Worm (Caenorhabditis elegans): Measurements from ENCODE around the gene clc-2.
A peak's percentile ranks its signal among the peaks of the same experiment; 100 is the strongest.

The clc-2 gene

ce11 chrX:7437949-7438348 is 6.7 kb downstream of the clc-2 start, which contains the start of gene C01C10.2:
TSS of gene C01C10.2 (minus strand) at chrX:7438118.
- TF ChIP-seq ces-1 (GFP tag; optimal IDR thresholded peaks at IDR 0.05) (peak; percentile 21), sem-2 (GFP tag; optimal IDR thresholded peaks at IDR 0.05) (no peak)

ce11 chrX:7440102-7440501 is 8.8 kb downstream of the clc-2 start:
- TF ChIP-seq elt-3 (tag; optimal IDR thresholded peaks at IDR 0.05) (no peak), sem-2 (GFP tag; optimal IDR thresholded peaks at IDR 0.05) (no peak), pha-4 (tag; optimal IDR thresholded peaks at IDR 0.05) (no peak), unc-120 (tag; optimal IDR thresholded peaks at IDR 0.05; ENCODE audit: poor library complexity, severe bottlenecking) (no peak), nhr-12 (tag; optimal IDR thresholded peaks at IDR 0.05) (no peak), flh-1 (GFP tag; optimal IDR thresholded peaks at IDR 0.05) (no peak), unc-39 (tag; optimal IDR thresholded peaks at IDR 0.05) (no peak), nhr-237 (tag; optimal IDR thresholded peaks at IDR 0.05) (no peak), nhr-2 (tag; optimal IDR thresholded peaks at IDR 0.05) (no peak), ham-2 (GFP tag; optimal IDR thresholded peaks at IDR 0.05) (no peak), ces-1 (GFP tag; optimal IDR thresholded peaks at IDR 0.05) (no peak), mls-2 (tag; optimal IDR thresholded peaks at IDR 0.05) (no peak), hlh-1 (tag; optimal IDR thresholded peaks at IDR 0.05) (no peak), elt-1 (tag; optimal IDR thresholded peaks at IDR 0.05; ENCODE audit: borderline replicate concordance, insufficient read depth) (no peak), blmp-1 (tag; optimal IDR thresholded peaks at IDR 0.05) (no peak), lin-32 (GFP tag; optimal IDR thresholded peaks at IDR 0.05) (no peak), zip-8 (tag; optimal IDR thresholded peaks at IDR 0.05) (no peak), tbx-8 (GFP tag; optimal IDR thresholded peaks at IDR 0.05) (no peak), unc-62 (GFP tag; optimal IDR thresholded peaks at IDR 0.05) (no peak)

- TF ChIP-seq M03D4.4 (tag; optimal IDR thresholded peaks at IDR 0.05), result no peak
- peak; percentile 13 for TF ChIP-seq mls-2 (tag; optimal IDR thresholded peaks at IDR 0.05)
- TF ChIP-seq hlh-1 (tag; optimal IDR thresholded peaks at IDR 0.05), result peak; percentile 50
- peak; percentile 0 for TF ChIP-seq unc-62 (GFP tag; optimal IDR thresholded peaks at IDR 0.05)
These were observed 11.2 kb downstream of the clc-2 start, which contains the start of gene acl-12 for ce11 chrX:7442477-7442876. TSS of gene acl-12 (minus strand) at chrX:7442577.

- TF ChIP-seq mep-1 (tag; optimal IDR thresholded peaks at IDR 0.05) (no peak), unc-120 (tag; optimal IDR thresholded peaks at IDR 0.05; ENCODE audit: poor library complexity, severe bottlenecking) (no peak), nhr-237 (tag; optimal IDR thresholded peaks at IDR 0.05) (no peak), sptf-1 (tag; optimal IDR thresholded peaks at IDR 0.05) (no peak), ceh-39 (tag; optimal IDR thresholded peaks at IDR 0.05) (no peak)
These were observed 14.5 kb downstream of the clc-2 start for ce11 chrX:7445734-7446133.

- no peak for TF ChIP-seq nhr-12 (tag; optimal IDR thresholded peaks at IDR 0.05)
- no peak for TF ChIP-seq cnd-1 (tag; optimal IDR thresholded peaks at IDR 0.05)
- TF ChIP-seq mls-2 (tag; optimal IDR thresholded peaks at IDR 0.05), result no peak
- no peak for TF ChIP-seq M03D4.4 (tag; optimal IDR thresholded peaks at IDR 0.05)
- no peak for TF ChIP-seq ceh-39 (tag; optimal IDR thresholded peaks at IDR 0.05)
- no peak for TF ChIP-seq nhr-2 (tag; optimal IDR thresholded peaks at IDR 0.05)
- no peak for TF ChIP-seq tbx-8 (GFP tag; optimal IDR thresholded peaks at IDR 0.05)
- TF ChIP-seq ztf-11 (tag; optimal IDR thresholded peaks at IDR 0.05), result no peak
- TF ChIP-seq nhr-28 (tag; optimal IDR thresholded peaks at IDR 0.05), result no peak
- TF ChIP-seq unc-39 (tag; optimal IDR thresholded peaks at IDR 0.05), result no peak
- no peak for TF ChIP-seq ham-2 (GFP tag; optimal IDR thresholded peaks at IDR 0.05)
- TF ChIP-seq zip-8 (tag; optimal IDR thresholded peaks at IDR 0.05), result no peak
- TF ChIP-seq mep-1 (tag; optimal IDR thresholded peaks at IDR 0.05), result no peak
- no peak for TF ChIP-seq pha-4 (tag; optimal IDR thresholded peaks at IDR 0.05)
- TF ChIP-seq lin-32 (GFP tag; optimal IDR thresholded peaks at IDR 0.05), result no peak
- TF ChIP-seq elt-3 (tag; optimal IDR thresholded peaks at IDR 0.05), result no peak
- no peak for TF ChIP-seq lin-13 (tag; optimal IDR thresholded peaks at IDR 0.05)
- TF ChIP-seq lsy-2 (tag; optimal IDR thresholded peaks at IDR 0.05), result no peak
These were observed 15.2 kb downstream of the clc-2 start for ce11 chrX:7446485-7446884.

ce11 chrX:7447340-7447739 is 16.1 kb downstream of the clc-2 start:
- TF ChIP-seq mls-2 (tag; optimal IDR thresholded peaks at IDR 0.05) (no peak), ceh-39 (tag; optimal IDR thresholded peaks at IDR 0.05) (no peak), lin-13 (tag; optimal IDR thresholded peaks at IDR 0.05) (no peak), nhr-12 (tag; optimal IDR thresholded peaks at IDR 0.05) (no peak), pha-4 (tag; optimal IDR thresholded peaks at IDR 0.05) (no peak), ceh-43 (GFP tag; optimal IDR thresholded peaks at IDR 0.05) (no peak), lin-32 (GFP tag; optimal IDR thresholded peaks at IDR 0.05) (no peak), elt-3 (tag; optimal IDR thresholded peaks at IDR 0.05) (no peak), blmp-1 (tag; optimal IDR thresholded peaks at IDR 0.05) (no peak), zip-8 (tag; optimal IDR thresholded peaks at IDR 0.05) (no peak), drap-1 (GFP tag; optimal IDR thresholded peaks at IDR 0.05) (no peak), ceh-83 (GFP tag; optimal IDR thresholded peaks at IDR 0.05) (no peak), tbx-8 (GFP tag; optimal IDR thresholded peaks at IDR 0.05) (no peak), cnd-1 (tag; optimal IDR thresholded peaks at IDR 0.05) (no peak)

Measured in whole organism, mixed stage, embryonic.